Fruit fly (Drosophila melanogaster): ENCODE results near the gene CG12347.

CG12347 gene

DNA sequence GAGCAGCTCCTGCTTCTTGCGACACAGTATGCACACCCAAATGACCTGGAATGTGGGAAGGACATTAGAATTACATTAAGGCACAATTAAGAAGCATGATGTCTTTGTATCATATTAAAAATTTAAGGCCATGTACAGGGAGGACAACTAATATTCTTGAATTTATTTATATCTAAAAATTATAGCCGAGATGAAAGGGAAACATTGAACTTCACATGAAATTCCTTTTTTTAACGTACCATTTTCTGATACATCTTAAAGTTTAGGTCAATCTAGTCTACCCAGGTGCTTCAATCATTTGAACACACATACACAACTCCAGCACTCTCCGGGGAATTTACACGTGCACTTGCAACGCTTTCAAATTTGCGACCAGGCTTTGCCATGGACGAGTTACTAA, at the start of gene CG12347:
TSS of gene CG12347 (plus strand) at position 301 of the 400 bp plus-strand sequence.
- TF ChIP-seq CG4496 (GFP tag; IDR thresholded peaks at IDR 0.05) (no peak), CG34367 (tag; optimal IDR thresholded peaks at IDR 0.05) (no peak)

DNA sequence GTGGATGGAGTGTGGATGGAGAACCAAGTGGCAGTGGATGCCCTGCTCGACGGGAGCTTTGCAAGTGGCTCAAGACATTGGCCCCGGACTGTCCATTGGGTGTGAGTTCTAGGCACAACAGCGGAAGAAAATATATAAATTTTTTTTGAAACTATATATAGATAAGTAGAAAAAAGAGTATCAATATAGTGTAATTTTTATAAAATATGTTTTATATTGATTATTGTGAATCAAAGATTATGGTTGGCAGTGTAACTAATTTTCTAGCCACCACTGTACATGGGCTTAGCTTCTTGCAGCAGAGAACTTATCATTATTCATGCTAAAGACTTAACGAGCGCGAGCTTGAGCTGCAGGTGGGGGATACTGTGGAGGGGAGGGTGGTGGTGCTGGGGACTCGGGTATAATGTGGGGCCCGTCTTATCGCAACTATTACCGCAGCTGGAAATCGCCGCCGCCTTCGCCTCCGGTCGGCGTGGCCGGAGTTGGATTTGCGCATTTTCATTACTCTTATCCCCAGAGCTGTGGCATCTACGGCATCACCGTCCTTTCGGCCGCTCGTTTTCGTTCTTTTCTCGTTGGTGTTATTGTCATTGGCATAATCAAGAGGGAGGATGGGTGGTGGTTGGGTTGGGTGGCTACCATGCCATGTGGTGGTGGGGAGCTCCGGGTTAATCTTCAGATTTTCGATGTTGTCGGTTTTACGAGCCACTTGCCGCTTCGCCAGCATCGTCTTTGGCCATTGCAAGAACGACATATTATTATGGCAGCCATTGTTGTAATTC, 44.2 kb upstream of the CG12347 start:
- TF ChIP-seq CG13204 (GFP tag; optimal IDR thresholded peaks at IDR 0.05) (no peak), CG14655 (GFP tag; optimal IDR thresholded peaks at IDR 0.05) (peak; percentile 36)

DNA sequence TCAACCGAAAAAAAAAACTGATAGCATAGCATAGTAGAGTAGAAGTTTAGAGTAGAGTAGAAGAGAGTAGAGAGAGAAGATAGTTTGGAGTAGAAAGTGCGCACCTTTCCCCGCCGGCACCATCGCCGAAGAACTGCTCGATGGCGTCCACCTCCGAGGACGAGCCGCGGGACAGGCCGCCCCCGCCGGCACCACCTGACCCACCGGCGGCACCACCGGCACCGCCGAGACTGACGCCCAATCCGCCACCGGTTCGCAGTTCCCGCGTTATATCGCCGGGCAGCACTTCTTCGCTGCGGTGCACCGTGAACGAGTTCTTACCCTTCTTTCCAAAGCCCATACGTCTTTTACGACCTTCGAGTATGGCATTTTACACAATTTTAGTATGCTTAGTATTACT, 25.2 kb upstream of the CG12347 start:
- no peak for TF ChIP-seq Pif1B (GFP tag; optimal IDR thresholded peaks at IDR 0.05)
- TF ChIP-seq Snoo (tag; optimal IDR thresholded peaks at IDR 0.05), result no peak
- TF ChIP-seq CG34367 (tag; optimal IDR thresholded peaks at IDR 0.05), result no peak
- TF ChIP-seq D1 (tag; optimal IDR thresholded peaks at IDR 0.05), result no peak
- TF ChIP-seq gl (tag; optimal IDR thresholded peaks at IDR 0.05), result no peak
- no peak for TF ChIP-seq CG4496 (GFP tag; IDR thresholded peaks at IDR 0.05)
- TF ChIP-seq CG17806 (tag; optimal IDR thresholded peaks at IDR 0.05), result no peak
- TF ChIP-seq CG10348 (GFP tag; IDR thresholded peaks at IDR 0.05), result no peak
- TF ChIP-seq CG13204 (GFP tag; optimal IDR thresholded peaks at IDR 0.05), result no peak
- TF ChIP-seq CG9948 (tag; optimal IDR thresholded peaks at IDR 0.05), result no peak
- TF ChIP-seq CG8159 (tag; optimal IDR thresholded peaks at IDR 0.05), result no peak
- TF ChIP-seq CG12605 (GFP tag; IDR thresholded peaks at IDR 0.05), result no peak
- no peak for TF ChIP-seq CG8301 (tag; optimal IDR thresholded peaks at IDR 0.05)
- TF ChIP-seq rn (GFP tag; IDR thresholded peaks at IDR 0.05), result no peak
- no peak for TF ChIP-seq fd96Ca (GFP tag; IDR thresholded peaks at IDR 0.05)
- no peak for TF ChIP-seq EcR (GFP tag; optimal IDR thresholded peaks at IDR 0.05)
- TF ChIP-seq Pif1A (GFP tag; optimal IDR thresholded peaks at IDR 0.05), result no peak
- no peak for TF ChIP-seq CG15710 (tag; optimal IDR thresholded peaks at IDR 0.05)

DNA sequence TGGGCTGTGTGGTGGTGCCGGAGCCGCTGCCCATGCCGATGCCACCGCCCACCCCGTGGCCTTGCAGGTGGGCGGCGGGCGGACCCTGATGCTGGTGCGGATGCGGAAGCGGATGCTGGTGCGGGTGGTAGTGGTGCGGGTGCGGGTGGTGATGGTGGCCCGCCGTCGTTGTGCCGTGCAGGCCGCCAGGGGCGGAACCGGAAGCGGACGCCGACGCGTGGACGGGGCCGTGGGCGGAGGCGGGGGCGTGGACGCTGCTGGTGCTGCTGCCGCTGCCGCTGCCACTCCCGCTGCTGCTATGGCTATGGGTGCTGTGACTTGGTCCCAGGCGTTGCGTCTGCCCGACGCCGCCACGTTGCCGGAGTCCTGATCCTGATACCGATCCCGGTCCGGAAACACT, 15.2 kb upstream of the CG12347 start:
- no peak for TF ChIP-seq CG8301 (tag; optimal IDR thresholded peaks at IDR 0.05)
- TF ChIP-seq CG12605 (GFP tag; IDR thresholded peaks at IDR 0.05), result no peak
- TF ChIP-seq CG17806 (tag; optimal IDR thresholded peaks at IDR 0.05), result no peak
- TF ChIP-seq fd96Ca (GFP tag; IDR thresholded peaks at IDR 0.05), result no peak
- TF ChIP-seq rn (GFP tag; IDR thresholded peaks at IDR 0.05), result no peak
- no peak for TF ChIP-seq CG10348 (GFP tag; IDR thresholded peaks at IDR 0.05)
- TF ChIP-seq CG34367 (tag; optimal IDR thresholded peaks at IDR 0.05), result no peak
- no peak for TF ChIP-seq CG9948 (tag; optimal IDR thresholded peaks at IDR 0.05)
- TF ChIP-seq CG32121 (GFP tag; IDR thresholded peaks at IDR 0.05), result no peak
- no peak for TF ChIP-seq CG13204 (GFP tag; optimal IDR thresholded peaks at IDR 0.05)
- TF ChIP-seq Pif1B (GFP tag; optimal IDR thresholded peaks at IDR 0.05), result no peak
- TF ChIP-seq Ets98B (GFP tag; IDR thresholded peaks at IDR 0.05), result no peak
- TF ChIP-seq gl (tag; optimal IDR thresholded peaks at IDR 0.05), result no peak
- no peak for TF ChIP-seq CG8159 (tag; optimal IDR thresholded peaks at IDR 0.05)
- no peak for TF ChIP-seq D1 (tag; optimal IDR thresholded peaks at IDR 0.05)

DNA sequence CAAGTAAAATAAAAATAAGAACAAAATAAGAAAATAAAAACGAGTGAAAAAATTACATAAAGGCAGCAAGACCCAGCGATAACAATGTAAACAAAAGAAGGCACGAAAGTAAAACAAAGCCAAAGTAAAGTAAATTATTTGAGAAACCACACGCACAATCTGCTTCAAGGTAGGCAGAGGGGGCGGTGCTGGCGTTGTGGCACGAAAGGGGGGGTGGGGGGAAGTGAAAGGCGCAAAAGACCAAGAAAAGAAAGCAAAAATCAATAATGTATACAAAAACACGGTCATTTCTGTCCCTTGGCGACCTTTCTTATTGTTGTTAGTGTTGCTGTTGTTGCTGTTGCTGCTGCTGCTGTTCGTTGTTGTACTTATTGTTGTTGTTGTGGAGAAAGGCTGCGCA, 9.0 kb upstream of the CG12347 start:
- TF ChIP-seq Pif1B (GFP tag; optimal IDR thresholded peaks at IDR 0.05) (no peak), CG15710 (tag; optimal IDR thresholded peaks at IDR 0.05) (no peak)

DNA sequence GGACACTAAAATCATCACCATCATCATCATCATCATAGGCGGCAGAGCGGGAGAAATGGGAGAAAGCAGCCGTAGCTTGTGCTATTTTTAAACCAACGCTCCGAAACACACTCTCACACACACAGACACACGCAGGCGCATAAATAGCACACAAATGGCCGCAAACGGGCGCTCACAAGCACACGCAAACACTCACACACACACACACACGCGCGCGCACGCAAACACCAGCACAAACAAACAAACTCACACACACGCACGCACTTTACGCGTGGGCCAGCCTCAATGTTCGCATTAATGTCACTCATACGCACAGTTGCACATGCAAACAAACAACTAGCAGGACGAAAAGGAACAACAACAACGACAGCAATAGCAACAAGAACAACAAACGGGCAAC, 8.4 kb upstream of the CG12347 start:
- no peak for TF ChIP-seq CG8159 (tag; optimal IDR thresholded peaks at IDR 0.05)
- no peak for TF ChIP-seq CG14655 (GFP tag; optimal IDR thresholded peaks at IDR 0.05)
- no peak for TF ChIP-seq D1 (tag; optimal IDR thresholded peaks at IDR 0.05)
- no peak for TF ChIP-seq CG15710 (tag; optimal IDR thresholded peaks at IDR 0.05)
- TF ChIP-seq gl (tag; optimal IDR thresholded peaks at IDR 0.05), result no peak
- no peak for TF ChIP-seq CG32121 (GFP tag; IDR thresholded peaks at IDR 0.05)
- TF ChIP-seq Snoo (tag; optimal IDR thresholded peaks at IDR 0.05), result no peak
- TF ChIP-seq CG34367 (tag; optimal IDR thresholded peaks at IDR 0.05), result no peak
- no peak for TF ChIP-seq Pif1B (GFP tag; optimal IDR thresholded peaks at IDR 0.05)
- TF ChIP-seq CG4496 (GFP tag; IDR thresholded peaks at IDR 0.05), result no peak
- no peak for TF ChIP-seq Pif1A (GFP tag; optimal IDR thresholded peaks at IDR 0.05)
- TF ChIP-seq CG8301 (tag; optimal IDR thresholded peaks at IDR 0.05), result no peak
- no peak for TF ChIP-seq CG9948 (tag; optimal IDR thresholded peaks at IDR 0.05)

DNA sequence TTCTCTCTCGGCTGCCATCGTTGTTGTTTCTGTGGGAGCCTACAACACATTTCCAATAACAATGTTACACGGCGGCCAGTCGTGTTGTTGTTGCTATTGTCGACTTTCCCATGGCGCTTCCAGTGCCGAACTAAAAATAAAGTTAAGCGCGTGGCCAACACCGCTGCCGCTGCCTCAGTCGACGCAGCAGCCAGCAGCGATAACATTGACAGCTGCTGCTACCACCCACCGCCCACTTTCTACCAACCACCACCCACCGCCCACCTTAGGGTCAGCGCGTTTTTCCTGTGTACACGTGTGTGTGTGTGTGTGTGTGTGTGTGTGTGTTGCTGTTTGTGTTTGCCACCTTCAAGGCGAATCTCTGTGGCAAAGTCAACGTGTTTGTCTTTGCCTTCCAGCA, 5.2 kb upstream of the CG12347 start:
- no peak for TF ChIP-seq gl (tag; optimal IDR thresholded peaks at IDR 0.05)
- no peak for TF ChIP-seq CG9948 (tag; optimal IDR thresholded peaks at IDR 0.05)
- TF ChIP-seq CG34367 (tag; optimal IDR thresholded peaks at IDR 0.05), result no peak
- TF ChIP-seq CG14655 (GFP tag; optimal IDR thresholded peaks at IDR 0.05), result no peak
- no peak for TF ChIP-seq CG13204 (GFP tag; optimal IDR thresholded peaks at IDR 0.05)
- TF ChIP-seq CG15710 (tag; optimal IDR thresholded peaks at IDR 0.05), result no peak
- no peak for TF ChIP-seq CG4496 (GFP tag; IDR thresholded peaks at IDR 0.05)
- no peak for TF ChIP-seq CG32121 (GFP tag; IDR thresholded peaks at IDR 0.05)
- no peak for TF ChIP-seq EcR (GFP tag; optimal IDR thresholded peaks at IDR 0.05)
- TF ChIP-seq CG8301 (tag; optimal IDR thresholded peaks at IDR 0.05), result no peak
- no peak for TF ChIP-seq rn (GFP tag; IDR thresholded peaks at IDR 0.05)
- no peak for TF ChIP-seq D1 (tag; optimal IDR thresholded peaks at IDR 0.05)
- TF ChIP-seq fd96Ca (GFP tag; IDR thresholded peaks at IDR 0.05), result no peak
- TF ChIP-seq Pif1B (GFP tag; optimal IDR thresholded peaks at IDR 0.05), result no peak
- TF ChIP-seq CG12605 (GFP tag; IDR thresholded peaks at IDR 0.05), result no peak
- TF ChIP-seq CG10348 (GFP tag; IDR thresholded peaks at IDR 0.05), result no peak

Measured in whole organism, pupa.